Worm (Caenorhabditis elegans): ENCODE data around the gene ZK688.1.
A peak's percentile ranks its signal among the peaks of the same experiment; 100 is the strongest.
"Not testable (repeated sequence)": the region's sequence is repeated elsewhere in the genome, so short reads cannot be mapped to it uniquely, and the experiment has no call there.

The ZK688.1 gene

ce11 chrIII:7956965-7957364 lies 47.6 kb downstream of the ZK688.1 start, which contains the start of gene C29E4.9:
C29E4.9 (minus strand) TSS chrIII:7957065.
- TF ChIP-seq tbx-7 (tag; optimal IDR thresholded peaks at IDR 0.05) (no peak), T23F11.4 (GFP tag; optimal IDR thresholded peaks at IDR 0.05) (no peak), C08G9.2 (tag; optimal IDR thresholded peaks at IDR 0.05) (no peak), elt-2 (tag; optimal IDR thresholded peaks at IDR 0.05) (no peak), K09A11.1 (tag; optimal IDR thresholded peaks at IDR 0.05; ENCODE audit: insufficient read depth) (no peak), sdc-2 (tag; optimal IDR thresholded peaks at IDR 0.05) (no peak), rnt-1 (tag; optimal IDR thresholded peaks at IDR 0.05) (no peak), pha-2 (tag; optimal IDR thresholded peaks at IDR 0.05) (no peak), pros-1 (tag; optimal IDR thresholded peaks at IDR 0.05) (no peak), pax-1 (tag; optimal IDR thresholded peaks at IDR 0.05) (no peak), ceh-14 (tag; optimal IDR thresholded peaks at IDR 0.05) (no peak), pat-9 (tag; optimal IDR thresholded peaks at IDR 0.05) (no peak), unc-3 (GFP tag; conservative IDR thresholded peaks at IDR 0.05) (no peak), unc-3 (tag; optimal IDR thresholded peaks at IDR 0.05) (no peak), che-1 (tag; optimal IDR thresholded peaks at IDR 0.05) (no peak), syd-9 (tag; optimal IDR thresholded peaks at IDR 0.05) (no peak), eyg-1 (tag; optimal IDR thresholded peaks at IDR 0.05) (no peak)

- no peak for TF ChIP-seq ceh-48 (tag; optimal IDR thresholded peaks at IDR 0.05)
- peak; percentile 38 for TF ChIP-seq nfya-1 (tag; optimal IDR thresholded peaks at IDR 0.05)
Observed at ce11 chrIII:7958085-7958484, 48.7 kb downstream of the ZK688.1 start, which contains the start of gene C29E4.11. C29E4.11 (minus strand) TSS chrIII:7958114.

DNA sequence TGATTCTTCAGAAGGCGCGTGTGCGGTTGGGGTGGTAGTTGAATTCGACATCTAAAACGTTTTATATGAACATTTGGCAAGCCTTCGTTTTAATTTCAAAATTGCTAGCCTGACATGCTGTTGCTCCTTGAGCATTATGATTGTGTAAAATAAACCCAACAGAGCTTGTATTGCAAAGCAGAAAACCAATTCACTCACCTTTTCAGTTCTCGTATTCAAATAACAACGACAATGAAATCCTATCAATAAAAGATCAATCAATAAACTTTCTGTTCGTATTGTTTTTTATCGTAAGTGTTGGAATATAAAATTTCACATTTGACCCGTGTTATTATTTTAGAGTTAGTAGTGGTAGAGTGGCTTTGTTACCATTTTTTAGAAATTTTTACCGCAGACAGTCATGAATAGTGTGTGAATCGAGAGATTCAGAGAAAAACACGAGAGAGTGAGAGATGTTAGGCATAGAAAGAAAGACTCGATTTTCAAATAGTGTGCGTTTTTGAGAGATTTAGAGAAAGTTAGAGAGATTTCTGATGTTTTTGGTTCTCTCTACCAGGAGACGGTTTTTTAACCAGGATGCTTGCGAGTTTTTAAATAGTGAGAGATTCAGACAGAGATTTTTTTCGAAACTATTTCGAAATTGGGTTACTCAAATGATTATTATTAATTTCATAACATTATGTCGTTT lies 49.7 kb downstream of the ZK688.1 start, which contains the start of gene F54H12.10:
Gene F54H12.10, minus strand, starts transcription at position 51 of the 688 bp plus-strand sequence.
- not testable (repeated sequence) for TF ChIP-seq syd-9, ceh-9, tbx-2 (tag; optimal IDR thresholded peaks at IDR 0.05)

All from whole organism, late embryonic.